Worm (Caenorhabditis elegans): ENCODE measurements around the gene C16A3.5.

DNA sequence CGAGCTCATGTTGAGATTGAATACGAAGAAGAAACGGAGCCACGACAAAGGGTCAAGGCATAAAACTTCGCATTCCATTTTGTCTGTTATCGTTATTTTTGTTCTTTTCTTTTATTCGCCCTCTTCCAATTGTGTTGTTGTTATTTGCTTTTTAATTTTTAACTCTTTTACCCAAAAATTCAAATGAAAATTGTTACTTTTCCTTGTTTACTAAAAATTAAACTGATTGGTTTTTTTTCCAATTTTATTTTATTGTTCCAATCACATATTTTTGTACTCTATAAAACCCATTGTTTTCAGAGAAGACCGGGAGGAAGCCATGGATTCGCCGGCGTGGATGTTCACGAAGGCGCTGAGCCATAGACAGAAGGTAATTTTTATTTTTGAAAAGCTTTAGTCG lies at the start of gene C16A3.5:
- TF ChIP-seq gei-17 (GFP tag; optimal IDR thresholded peaks at IDR 0.05) (no peak), snpc-1.3 (tag; optimal IDR thresholded peaks at IDR 0.05; ENCODE audit: insufficient read depth) (no peak), dpl-1 (GFP tag; optimal IDR thresholded peaks at IDR 0.05) (no peak), unc-130 (GFP tag; optimal IDR thresholded peaks at IDR 0.05) (no peak), mxl-1 (tag; optimal IDR thresholded peaks at IDR 0.05) (no peak), madf-10 (tag; optimal IDR thresholded peaks at IDR 0.05) (no peak), K12H6.12 (tag; optimal IDR thresholded peaks at IDR 0.05) (no peak), unc-62 (GFP tag; optimal IDR thresholded peaks at IDR 0.05) (no peak)
